Worm (Caenorhabditis elegans): ENCODE results near the gene csn-6.

csn-6 gene

ce11 chrIV:13322429-13322828 is 21.8 kb downstream of the csn-6 start (continued):
- TF ChIP-seq aly-2 (tag; optimal IDR thresholded peaks at IDR 0.05) (no peak), mdl-1 (tag; optimal IDR thresholded peaks at IDR 0.05) (peak in 1 of 2 experiments; percentile 64)

DNA sequence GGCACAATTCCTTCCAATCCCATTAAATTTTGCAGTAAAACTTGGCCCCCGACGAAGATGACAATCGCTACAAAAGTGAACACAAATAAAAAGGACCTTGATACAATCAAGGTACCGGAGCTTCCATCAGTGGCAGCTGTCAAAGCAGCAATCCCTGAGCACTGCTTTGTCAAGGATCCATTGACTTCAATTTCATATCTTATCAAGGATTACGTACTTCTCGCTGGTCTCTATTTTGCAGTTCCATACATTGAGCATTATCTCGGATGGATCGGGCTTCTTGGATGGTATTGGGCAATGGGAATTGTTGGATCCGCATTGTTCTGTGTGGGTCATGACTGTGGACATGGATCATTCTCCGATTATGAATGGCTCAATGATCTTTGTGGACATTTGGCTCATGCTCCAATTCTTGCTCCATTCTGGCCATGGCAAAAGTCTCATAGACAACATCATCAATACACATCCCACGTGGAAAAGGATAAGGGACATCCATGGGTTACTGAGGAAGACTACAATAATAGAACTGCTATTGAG is 23.3 kb downstream of the csn-6 start, which contains the start of gene fat-2:
Gene fat-2, plus strand, starts transcription at position 51 of the 537 bp plus-strand sequence.
- no peak for TF ChIP-seq unc-62 (GFP tag; optimal IDR thresholded peaks at IDR 0.05)
- no peak for TF ChIP-seq sem-4 (tag; optimal IDR thresholded peaks at IDR 0.05)
- no peak for TF ChIP-seq nhr-12 (tag; optimal IDR thresholded peaks at IDR 0.05)
- TF ChIP-seq mab-5 (tag; optimal IDR thresholded peaks at IDR 0.05) = no peak
- TF ChIP-seq Y55F3AM.14 (GFP tag; optimal IDR thresholded peaks at IDR 0.05) = no peak
- TF ChIP-seq F13H6.1 (tag; optimal IDR thresholded peaks at IDR 0.05) = no peak
- no peak for TF ChIP-seq skn-1 (tag; optimal IDR thresholded peaks at IDR 0.05)
- TF ChIP-seq crh-2 (tag; optimal IDR thresholded peaks at IDR 0.05) = no peak
- TF ChIP-seq C34F6.9 (tag; optimal IDR thresholded peaks at IDR 0.05) = no peak
- no peak for TF ChIP-seq nhr-10 (tag; optimal IDR thresholded peaks at IDR 0.05)
- TF ChIP-seq elt-1 (tag; optimal IDR thresholded peaks at IDR 0.05) = no peak

- TF ChIP-seq skn-1 (tag; optimal IDR thresholded peaks at IDR 0.05) (no peak), nhr-10 (tag; optimal IDR thresholded peaks at IDR 0.05) (no peak), sma-9 (GFP tag; optimal IDR thresholded peaks at IDR 0.05) (peak; percentile 74), sma-9 (tag; optimal IDR thresholded peaks at IDR 0.05) (no peak), fos-1 (tag; optimal IDR thresholded peaks at IDR 0.05) (peak; percentile 86), nhr-12 (tag; optimal IDR thresholded peaks at IDR 0.05) (no peak), gmeb-1 (tag; optimal IDR thresholded peaks at IDR 0.05) (peak; percentile 17), ceh-82 (tag; optimal IDR thresholded peaks at IDR 0.05) (no peak), ztf-4 (tag; optimal IDR thresholded peaks at IDR 0.05) (no peak), crh-2 (tag; optimal IDR thresholded peaks at IDR 0.05) (peak; percentile 80)
Observed at ce11 chrIV:13327064-13327463, 26.4 kb downstream of the csn-6 start.

DNA sequence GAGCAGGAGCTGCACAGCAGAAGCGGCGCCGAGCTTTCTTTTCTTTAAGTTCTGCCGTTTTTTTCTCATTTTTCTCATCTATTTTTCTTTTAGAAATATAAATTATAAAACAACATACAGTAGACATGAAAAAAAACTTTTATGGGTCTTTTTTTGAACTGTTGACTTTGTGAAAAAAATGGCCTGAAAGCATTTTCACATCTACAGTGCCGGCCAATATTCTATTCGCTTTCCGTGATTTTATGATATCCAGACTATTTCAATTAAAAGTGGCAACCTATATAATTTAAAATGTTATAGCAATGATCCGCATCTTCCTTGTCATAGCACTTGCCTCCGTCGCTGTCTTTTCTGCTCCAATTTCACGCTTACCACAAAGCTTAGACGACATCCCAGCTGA is 27.4 kb downstream of the csn-6 start, which contains the start of gene far-6:
Gene far-6, plus strand, starts transcription at position 301 of the 400 bp plus-strand sequence.
- no peak for TF ChIP-seq unc-62 (GFP tag; optimal IDR thresholded peaks at IDR 0.05)
- no peak for TF ChIP-seq mab-5 (tag; optimal IDR thresholded peaks at IDR 0.05)
- no peak for TF ChIP-seq nhr-23 (tag; optimal IDR thresholded peaks at IDR 0.05)
- TF ChIP-seq mbf-1 (tag; optimal IDR thresholded peaks at IDR 0.05) = no peak
- no peak for TF ChIP-seq mdl-1 (tag; optimal IDR thresholded peaks at IDR 0.05)
- no peak for TF ChIP-seq dmd-4 (tag; optimal IDR thresholded peaks at IDR 0.05)
- no peak for TF ChIP-seq ceh-16 (tag; optimal IDR thresholded peaks at IDR 0.05)
- no peak for TF ChIP-seq peb-1 (tag; optimal IDR thresholded peaks at IDR 0.05)
- TF ChIP-seq nhr-77 (tag; optimal IDR thresholded peaks at IDR 0.05) = no peak
- no peak for TF ChIP-seq lsy-2 (tag; optimal IDR thresholded peaks at IDR 0.05)
- TF ChIP-seq zag-1 (tag; optimal IDR thresholded peaks at IDR 0.05) = no peak

- TF ChIP-seq dmd-4 (tag; optimal IDR thresholded peaks at IDR 0.05) (no peak), unc-39 (tag; optimal IDR thresholded peaks at IDR 0.05) (no peak), ama-1 (optimal IDR thresholded peaks at IDR 0.05) (no peak), egl-27 (tag; optimal IDR thresholded peaks at IDR 0.05) (no peak), lin-39 (tag; optimal IDR thresholded peaks at IDR 0.05) (no peak), aly-2 (tag; optimal IDR thresholded peaks at IDR 0.05) (no peak), Y55F3AM.14 (GFP tag; optimal IDR thresholded peaks at IDR 0.05) (no peak)
Observed at ce11 chrIV:13330547-13330946, 29.9 kb downstream of the csn-6 start.

DNA sequence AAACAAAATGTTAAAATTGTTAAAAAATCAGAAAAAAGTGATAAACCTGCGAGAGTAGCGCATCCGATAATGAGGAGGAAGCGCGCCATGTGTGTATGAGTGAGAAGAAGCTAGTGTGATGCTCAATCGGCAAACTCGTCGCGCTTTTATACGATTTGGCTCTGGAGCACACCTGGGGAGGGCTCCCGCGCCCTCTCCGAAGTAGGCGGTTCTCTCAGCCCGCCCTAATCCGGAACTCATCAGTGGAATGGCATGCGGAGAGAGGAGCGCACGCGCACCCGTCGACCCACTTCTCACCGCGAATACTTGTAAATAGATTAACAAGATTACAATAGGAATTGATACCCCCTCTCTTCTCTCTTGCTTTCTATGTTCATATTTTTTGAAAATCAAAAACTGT is 30.7 kb downstream of the csn-6 start, which contains the start of gene pqn-74:
Gene pqn-74, minus strand, starts transcription at position 122 of the 400 bp plus-strand sequence.
- no peak for TF ChIP-seq sma-3 (GFP tag; optimal IDR thresholded peaks at IDR 0.05)
- TF ChIP-seq aly-2 (tag; optimal IDR thresholded peaks at IDR 0.05) = no peak
- no peak for TF ChIP-seq alr-1 (tag; optimal IDR thresholded peaks at IDR 0.05)
- TF ChIP-seq sem-4 (tag; optimal IDR thresholded peaks at IDR 0.05) = no peak
- no peak for TF ChIP-seq lin-11 (tag; optimal IDR thresholded peaks at IDR 0.05)
- TF ChIP-seq unc-39 (tag; optimal IDR thresholded peaks at IDR 0.05) = no peak
- no peak for TF ChIP-seq nhr-129 (tag; optimal IDR thresholded peaks at IDR 0.05)
- TF ChIP-seq gmeb-1 (tag; optimal IDR thresholded peaks at IDR 0.05) = no peak
- no peak for TF ChIP-seq nhr-77 (tag; optimal IDR thresholded peaks at IDR 0.05)

Data from whole organism, L2 larva.